Worm (Caenorhabditis elegans) whole organism, L3 larva: ENCODE measurements around the gene R09A8.5.
A peak's percentile ranks its signal among the peaks of the same experiment; 100 is the strongest.

Source experiments
- R02D3.7 ChIP-seq: fragments of 150-350 bp; optimal IDR thresholded peaks from 2 replicates; lab custom pipeline; 2014; ENCODE audit warnings: missing biosample characterization, missing genetic modification characterization
- ZK546.5 ChIP-seq: sonication (generic microtip); optimal IDR thresholded peaks from 2 replicates; lab custom pipeline; 2017; ENCODE audit warnings: missing biosample characterization, missing genetic modification characterization
- aly-2 ChIP-seq: fragments of 150-350 bp; optimal IDR thresholded peaks from 2 replicates; lab custom pipeline; 2014; ENCODE audit warnings: missing biosample characterization, missing genetic modification characterization
- ama-1 ChIP-seq: fragments of 150-350 bp; optimal IDR thresholded peaks from 2 replicates; lab custom pipeline; 2018
- ceh-16 ChIP-seq: sonication (generic microtip); optimal IDR thresholded peaks from 2 replicates; lab custom pipeline; 2017; ENCODE audit warnings: missing biosample characterization, missing genetic modification characterization
- ceh-28 ChIP-seq: fragments of 150-350 bp; optimal IDR thresholded peaks from 2 replicates; lab custom pipeline; 2014; ENCODE audit warnings: missing biosample characterization, missing genetic modification reagents, missing genetic modification characterization
- ceh-82 ChIP-seq: fragments of 150-350 bp; optimal IDR thresholded peaks from 2 replicates; lab custom pipeline; 2014; ENCODE audit warnings: missing biosample characterization, missing genetic modification characterization
- ceh-9 ChIP-seq: sonication (generic microtip); optimal IDR thresholded peaks from 2 replicates; lab custom pipeline; 2018; ENCODE audit warnings: missing biosample characterization, missing genetic modification characterization
- daf-12 ChIP-seq: fragments of 150-350 bp; optimal IDR thresholded peaks from 2 replicates; lab custom pipeline; 2014; ENCODE audit warnings: missing biosample characterization, missing genetic modification reagents, missing genetic modification characterization
- egl-27 ChIP-seq: sonication (generic microtip); optimal IDR thresholded peaks from 4 replicates; lab custom pipeline; 2017; ENCODE audit warnings: missing biosample characterization, missing genetic modification reagents, missing genetic modification characterization
- egl-5 ChIP-seq: fragments of 150-350 bp; optimal IDR thresholded peaks from 2 replicates; lab custom pipeline; 2017; ENCODE audit warnings: missing biosample characterization, missing genetic modification reagents, missing genetic modification characterization, inconsistent platforms
- elt-1 ChIP-seq: fragments of 150-350 bp; optimal IDR thresholded peaks from 2 replicates; lab custom pipeline; 2014; ENCODE audit warnings: missing biosample characterization, missing genetic modification characterization
- elt-2 ChIP-seq: sonication (generic microtip); optimal IDR thresholded peaks from 2 replicates; lab custom pipeline; 2016; ENCODE audit warnings: missing genetic modification reagents, mild to moderate bottlenecking, missing genetic modification characterization, missing compliant biosample characterization
- elt-3 ChIP-seq, 3 experiments: fragments of 150-350 bp in 1 of 3; sonication (generic microtip) in 2 of 3; optimal IDR thresholded peaks; 2 replicates in 2 of 3; 4 replicates in 1 of 3; lab custom pipeline; 2014 to 2017; ENCODE audit warnings: missing biosample characterization in 3 of 3, missing genetic modification characterization in 3 of 3
- eor-1 ChIP-seq, 2 experiments: fragments of 150-350 bp; optimal IDR thresholded peaks; 2 replicates each; lab custom pipeline; 2014 to 2018; ENCODE audit warnings: missing biosample characterization in 2 of 2, missing genetic modification characterization in 2 of 2
- fkh-10 ChIP-seq: sonication (generic microtip); optimal IDR thresholded peaks from 2 replicates; lab custom pipeline; 2017; ENCODE audit warnings: missing biosample characterization, missing genetic modification reagents, missing genetic modification characterization
- fkh-2 ChIP-seq: fragments of 150-350 bp; optimal IDR thresholded peaks from 2 replicates; lab custom pipeline; 2014; ENCODE audit warnings: missing biosample characterization, missing genetic modification reagents, missing genetic modification characterization
- fos-1 ChIP-seq: fragments of 150-350 bp; optimal IDR thresholded peaks from 2 replicates; lab custom pipeline; 2014; ENCODE audit warnings: missing biosample characterization, missing genetic modification characterization
- hmg-11 ChIP-seq: sonication (generic microtip); optimal IDR thresholded peaks from 2 replicates; lab custom pipeline; 2016; ENCODE audit warnings: missing genetic modification characterization, missing compliant biosample characterization
- jun-1 ChIP-seq: fragments of 150-350 bp; optimal IDR thresholded peaks from 2 replicates; lab custom pipeline; 2014; ENCODE audit warnings: missing biosample characterization, missing genetic modification reagents, missing genetic modification characterization
- lin-15B ChIP-seq: fragments of 150-350 bp; optimal IDR thresholded peaks from 2 replicates; lab custom pipeline; 2014; ENCODE audit warnings: missing biosample characterization, missing genetic modification characterization
- lin-39 ChIP-seq: fragments of 150-350 bp; optimal IDR thresholded peaks from 2 replicates; lab custom pipeline; 2018; ENCODE audit warnings: missing biosample characterization, missing genetic modification reagents, missing genetic modification characterization
- lsy-12 ChIP-seq: sonication (generic microtip); optimal IDR thresholded peaks from 2 replicates; lab custom pipeline; 2016; ENCODE audit warnings: mild to moderate bottlenecking, missing genetic modification characterization, missing compliant biosample characterization
- mdl-1 ChIP-seq: fragments of 150-350 bp; optimal IDR thresholded peaks from 2 replicates; lab custom pipeline; 2014; ENCODE audit warnings: missing biosample characterization, missing genetic modification characterization
- mml-1 ChIP-seq: fragments of 150-350 bp; sonication (generic microtip); optimal IDR thresholded peaks from 3 replicates; lab custom pipeline; 2014; ENCODE audit warnings: missing biosample characterization, missing genetic modification characterization
- nfya-1 ChIP-seq: sonication (generic microtip); optimal IDR thresholded peaks from 2 replicates; lab custom pipeline; 2017; ENCODE audit warnings: missing genetic modification characterization, mild to moderate bottlenecking, missing compliant biosample characterization, antibody characterized with exemption, moderate library complexity; ENCODE audit not compliant: insufficient read depth
- nhr-11 ChIP-seq: fragments of 150-350 bp; optimal IDR thresholded peaks from 2 replicates; lab custom pipeline; 2014; ENCODE audit warnings: missing biosample characterization, missing genetic modification characterization
- nhr-12 ChIP-seq: fragments of 150-350 bp; optimal IDR thresholded peaks from 2 replicates; lab custom pipeline; 2014; ENCODE audit warnings: missing biosample characterization, missing genetic modification characterization
- nhr-23 ChIP-seq: fragments of 150-350 bp; optimal IDR thresholded peaks from 2 replicates; lab custom pipeline; 2014; ENCODE audit warnings: missing biosample characterization, missing genetic modification reagents, missing genetic modification characterization
- nhr-237 ChIP-seq: fragments of 150-350 bp; optimal IDR thresholded peaks from 2 replicates; lab custom pipeline; 2014; ENCODE audit warnings: missing biosample characterization, missing genetic modification characterization
- nhr-25 ChIP-seq: sonication (generic microtip); optimal IDR thresholded peaks from 2 replicates; lab custom pipeline; 2017; ENCODE audit warnings: missing biosample characterization, missing genetic modification characterization
- nhr-28 ChIP-seq: fragments of 150-350 bp; optimal IDR thresholded peaks from 2 replicates; lab custom pipeline; 2014; ENCODE audit warnings: missing biosample characterization, missing genetic modification characterization
- nhr-43 ChIP-seq: sonication (generic microtip); optimal IDR thresholded peaks from 2 replicates; lab custom pipeline; 2016; ENCODE audit warnings: mild to moderate bottlenecking, missing genetic modification characterization, missing compliant biosample characterization; ENCODE audit not compliant: poor library complexity, severe bottlenecking
- nhr-67 ChIP-seq: fragments of 150-350 bp; optimal IDR thresholded peaks from 2 replicates; lab custom pipeline; 2014; ENCODE audit warnings: missing biosample characterization, missing genetic modification characterization
- nhr-77 ChIP-seq: fragments of 150-350 bp; optimal IDR thresholded peaks from 2 replicates; lab custom pipeline; 2014; ENCODE audit warnings: missing biosample characterization, missing genetic modification characterization
- pha-4 ChIP-seq: fragments of 150-350 bp; optimal IDR thresholded peaks from 2 replicates; lab custom pipeline; 2014; ENCODE audit warnings: missing biosample characterization, missing genetic modification reagents, missing genetic modification characterization
- pqm-1 ChIP-seq: fragments of 150-350 bp; optimal IDR thresholded peaks from 2 replicates; lab custom pipeline; 2017; ENCODE audit warnings: missing biosample characterization, missing genetic modification characterization, inconsistent platforms
- sea-2 ChIP-seq: fragments of 150-350 bp; sonication (generic microtip); optimal IDR thresholded peaks from 4 replicates; lab custom pipeline; 2014; ENCODE audit warnings: missing biosample characterization, missing genetic modification reagents, missing genetic modification characterization
- skn-1 ChIP-seq: fragments of 150-350 bp; optimal IDR thresholded peaks from 2 replicates; lab custom pipeline; 2014; ENCODE audit warnings: missing biosample characterization, missing genetic modification characterization
- snpc-4 ChIP-seq: fragments of 150-350 bp; optimal IDR thresholded peaks from 2 replicates; lab custom pipeline; 2014; ENCODE audit warnings: missing biosample characterization, missing genetic modification characterization
- tbx-2 ChIP-seq: sonication (generic microtip); optimal IDR thresholded peaks from 2 replicates; lab custom pipeline; 2016; ENCODE audit warnings: mild to moderate bottlenecking, missing genetic modification characterization, missing compliant biosample characterization
- unc-39 ChIP-seq: sonication (generic microtip); optimal IDR thresholded peaks from 4 replicates; lab custom pipeline; 2017; ENCODE audit warnings: missing biosample characterization, missing genetic modification characterization
- unc-62 ChIP-seq: fragments of 150-350 bp; sonication (generic microtip); optimal IDR thresholded peaks from 4 replicates; lab custom pipeline; 2014; ENCODE audit warnings: missing biosample characterization, missing genetic modification reagents, missing genetic modification characterization
- zag-1 ChIP-seq: fragments of 150-350 bp; optimal IDR thresholded peaks from 2 replicates; lab custom pipeline; 2014; ENCODE audit warnings: missing biosample characterization, missing genetic modification characterization
- ztf-11 ChIP-seq: fragments of 150-350 bp; optimal IDR thresholded peaks from 2 replicates; lab custom pipeline; 2014; ENCODE audit warnings: missing biosample characterization, missing genetic modification characterization
- ztf-4 ChIP-seq: fragments of 150-350 bp; optimal IDR thresholded peaks from 2 replicates; lab custom pipeline; 2014; ENCODE audit warnings: missing biosample characterization, missing genetic modification characterization

The R09A8.5 gene

ce11 chrX:12656420-12657033, 16.2 kb upstream of the R09A8.5 start:
- TF ChIP-seq lin-39 (peak; percentile 68), ceh-82 (tag; lab: Kevin White, UChicago) (peak; percentile 12), nhr-11 (tag; lab: Kevin White, UChicago) (no peak), ceh-9 (tag; lab: Kevin White, UChicago) (no peak), snpc-4 (tag; lab: Kevin White, UChicago) (peak; percentile 27), nhr-237 (no peak), fkh-2 (tag; lab: Kevin White, UChicago) (no peak), elt-3 (tag; optimal IDR thresholded peaks at IDR 0.05; lab: Kevin White, UChicago) (no peak), elt-2 (peak; percentile 33), egl-5 (no peak), nhr-23 (tag; lab: Kevin White, UChicago) (peak; percentile 99), sea-2 (GFP tag; lab: Kevin White, UChicago) (no peak), nhr-25 (tag; lab: Kevin White, UChicago) (no peak), jun-1 (tag; lab: Kevin White, UChicago) (no peak), eor-1 (tag; optimal IDR thresholded peaks at IDR 0.05; lab: Kevin White, UChicago) (no peak), nhr-43 (tag; lab: Kevin White, UChicago) (peak; percentile 28), pha-4 (tag; lab: Kevin White, UChicago) (peak; percentile 47), unc-62 (no peak), ZK546.5 (tag; lab: Kevin White, UChicago) (no peak), unc-39 (no peak), hmg-11 (tag; lab: Kevin White, UChicago) (peak; percentile 88), tbx-2 (tag; lab: Kevin White, UChicago) (peak; percentile 63), nfya-1 (tag; lab: Kevin White, UChicago) (peak; percentile 81), skn-1 (tag; lab: Kevin White, UChicago) (no peak), daf-12 (tag; lab: Kevin White, UChicago) (no peak), ztf-11 (no peak), fkh-10 (GFP tag; lab: Kevin White, UChicago) (peak; percentile 15), fos-1 (tag; lab: Kevin White, UChicago) (peak; percentile 22), lin-15B (peak; percentile 4), mml-1 (tag; lab: Kevin White, UChicago) (no peak), R02D3.7 (tag; lab: Kevin White, UChicago) (no peak), nhr-12 (tag; lab: Kevin White, UChicago) (no peak), ama-1 (peak; percentile 36), zag-1 (tag; lab: Kevin White, UChicago) (no peak)

ce11 chrX:12655339-12655875, 15.0 kb upstream of the R09A8.5 start:
- TF ChIP-seq mdl-1 (tag; lab: Kevin White, UChicago) (no peak), skn-1 (tag; lab: Kevin White, UChicago) (no peak), ztf-11 (no peak), nhr-43 (tag; lab: Kevin White, UChicago) (peak; percentile 45), eor-1 (tag; optimal IDR thresholded peaks at IDR 0.05; lab: Kevin White, UChicago) (no peak), unc-39 (no peak), R02D3.7 (tag; lab: Kevin White, UChicago) (no peak), egl-5 (no peak), nhr-67 (no peak), nhr-77 (tag; lab: Kevin White, UChicago) (no peak), jun-1 (tag; lab: Kevin White, UChicago) (peak; percentile 5), nhr-28 (tag; lab: Kevin White, UChicago) (no peak), lsy-12 (tag; lab: Kevin White, UChicago) (peak; percentile 25), pqm-1 (tag; lab: Kevin White, UChicago) (peak; percentile 18), nhr-25 (tag; lab: Kevin White, UChicago) (peak; percentile 77), ZK546.5 (tag; lab: Kevin White, UChicago) (no peak), egl-27 (no peak), hmg-11 (tag; lab: Kevin White, UChicago) (peak; percentile 51), zag-1 (tag; lab: Kevin White, UChicago) (no peak), ama-1 (peak; percentile 49), nhr-12 (tag; lab: Kevin White, UChicago) (no peak), elt-1 (tag; lab: Kevin White, UChicago) (no peak), sea-2 (GFP tag; lab: Kevin White, UChicago) (no peak), daf-12 (tag; lab: Kevin White, UChicago) (no peak), nhr-237 (no peak), ztf-4 (no peak), aly-2 (tag; lab: Kevin White, UChicago) (no peak), nfya-1 (tag; lab: Kevin White, UChicago) (peak; percentile 67), lin-39 (peak; percentile 30), ceh-9 (tag; lab: Kevin White, UChicago) (no peak), elt-2 (peak; percentile 64), ceh-16 (tag; lab: Kevin White, UChicago) (no peak), tbx-2 (tag; lab: Kevin White, UChicago) (peak; percentile 70), fkh-10 (GFP tag; lab: Kevin White, UChicago) (no peak), ceh-82 (tag; lab: Kevin White, UChicago) (no peak), fos-1 (tag; lab: Kevin White, UChicago) (peak; percentile 44), pha-4 (tag; lab: Kevin White, UChicago) (no peak), mml-1 (tag; lab: Kevin White, UChicago) (no peak), snpc-4 (tag; lab: Kevin White, UChicago) (no peak), elt-3 (tag; optimal IDR thresholded peaks at IDR 0.05; lab: Kevin White, UChicago) (peak in 1 of 3 experiments; percentile 34), lin-15B (no peak), ceh-28 (tag; lab: Kevin White, UChicago) (peak; percentile 6)
